Worm (Caenorhabditis elegans) whole organism, early embryonic: ENCODE data around the gene R02E4.3.

Source experiments
- B0310.2 ChIP-seq: sonication (generic microtip); optimal IDR thresholded peaks from 2 replicates; lab custom pipeline; 2016; ENCODE audit warnings: mild to moderate bottlenecking, missing genetic modification characterization, missing compliant biosample characterization
- F13C5.2 ChIP-seq: sonication (generic microtip); optimal IDR thresholded peaks from 2 replicates; lab custom pipeline; 2017; ENCODE audit warnings: mild to moderate bottlenecking, missing genetic modification characterization, inconsistent platforms, missing compliant biosample characterization
- aly-1 ChIP-seq: sonication (generic microtip); optimal IDR thresholded peaks from 2 replicates; lab custom pipeline; 2016; ENCODE audit warnings: missing genetic modification characterization, missing compliant biosample characterization
- ama-1 ChIP-seq: fragments of 150-350 bp; optimal IDR thresholded peaks from 2 replicates; lab custom pipeline; 2014
- ceh-13 ChIP-seq: fragments of 200-800 bp; sonication (Bioruptor generic); optimal IDR thresholded peaks from 2 replicates; lab custom pipeline; 2018; ENCODE audit warnings: mild to moderate bottlenecking, missing genetic modification characterization, missing compliant biosample characterization
- ceh-36 ChIP-seq: sonication (generic microtip); optimal IDR thresholded peaks from 2 replicates; lab custom pipeline; 2016; ENCODE audit warnings: missing genetic modification characterization, inconsistent platforms, missing compliant biosample characterization
- ets-7 ChIP-seq: sonication (generic microtip); optimal IDR thresholded peaks from 2 replicates; lab custom pipeline; 2016; ENCODE audit warnings: missing genotype, missing genetic modification characterization, missing compliant biosample characterization
- flt-1 ChIP-seq: fragments of 200-800 bp; sonication (Bioruptor generic); IDR thresholded peaks from 2 replicates; pipeline ENCODE4 v1.3.6; 2022; ENCODE audit warnings: missing genetic modification characterization, missing compliant biosample characterization
- hmbx-1 ChIP-seq: sonication (generic microtip); optimal IDR thresholded peaks from 2 replicates; lab custom pipeline; 2016; ENCODE audit warnings: mild to moderate bottlenecking, missing genetic modification characterization, missing compliant biosample characterization
- hmg-4 ChIP-seq: fragments of 200-800 bp; sonication (Bioruptor generic); optimal IDR thresholded peaks from 2 replicates; lab custom pipeline; 2018; ENCODE audit warnings: mild to moderate bottlenecking, missing genetic modification characterization, missing compliant biosample characterization
- hnd-1 ChIP-seq: sonication (generic microtip); optimal IDR thresholded peaks from 2 replicates; lab custom pipeline; 2016; ENCODE audit warnings: missing genetic modification characterization, missing compliant biosample characterization
- pes-1 ChIP-seq: fragments of 200-800 bp; sonication (Bioruptor generic); IDR thresholded peaks from 2 replicates; pipeline ENCODE4 v1.3.6; 2022; ENCODE audit warnings: missing genetic modification reagents, missing genetic modification characterization, missing compliant biosample characterization
- scrt-1 ChIP-seq: fragments of 200-800 bp; sonication (Bioruptor generic); IDR thresholded peaks from 2 replicates; pipeline ENCODE4 v1.3.6; 2022; ENCODE audit warnings: missing genetic modification characterization, missing compliant biosample characterization
- sea-1 ChIP-seq: fragments of 200-800 bp; sonication (Bioruptor generic); conservative IDR thresholded peaks from 2 replicates; pipeline ENCODE4 v1.3.6; 2022; ENCODE audit warnings: missing genetic modification characterization, missing compliant biosample characterization
- tbx-11 ChIP-seq: fragments of 200-800 bp; sonication (Bioruptor generic); IDR thresholded peaks from 2 replicates; pipeline ENCODE4 v1.3.6; 2022; ENCODE audit warnings: missing genetic modification characterization, missing compliant biosample characterization
- tbx-37 ChIP-seq: fragments of 200-800 bp; sonication (Bioruptor generic); conservative IDR thresholded peaks from 2 replicates; pipeline ENCODE4 v1.3.6; 2022; ENCODE audit warnings: missing genetic modification reagents, missing genetic modification characterization, missing compliant biosample characterization
- tra-4 ChIP-seq: sonication (generic microtip); optimal IDR thresholded peaks from 2 replicates; lab custom pipeline; 2017; ENCODE audit warnings: missing genetic modification characterization, missing compliant biosample characterization

Gene R02E4.3

ce11 chrX:4102075-4102598, at the start of gene R02E4.3:
TSS of gene R02E4.3 (minus strand) at chrX:4102125.
- TF ChIP-seq hnd-1 (tag; lab: Kevin White, UChicago) (no peak), sea-1 (GFP tag; lab: Robert Waterston, UW) (no peak), tra-4 (tag; lab: Kevin White, UChicago) (no peak), hmbx-1 (tag; lab: Kevin White, UChicago) (no peak), scrt-1 (GFP tag; lab: Robert Waterston, UW) (no peak), tbx-37 (GFP tag; lab: Robert Waterston, UW) (no peak), ceh-13 (GFP tag; lab: Kevin White, UChicago) (no peak), ets-7 (tag; lab: Kevin White, UChicago) (no peak), flt-1 (no peak), ceh-36 (no peak), hmg-4 (GFP tag; lab: Kevin White, UChicago) (no peak), ama-1 (lab: Kevin White, UChicago) (no peak), B0310.2 (tag; lab: Kevin White, UChicago) (no peak), aly-1 (tag; lab: Kevin White, UChicago) (no peak), tbx-11 (GFP tag; lab: Robert Waterston, UW) (no peak), pes-1 (GFP tag; lab: Robert Waterston, UW) (no peak), F13C5.2 (no peak)

ce11 chrX:4151206-4151605, 49.3 kb upstream of the R02E4.3 start:
- no peak for TF ChIP-seq F13C5.2
- no peak for TF ChIP-seq ceh-36
- TF ChIP-seq pes-1 (GFP tag; lab: Robert Waterston, UW): no peak

- no peak for TF ChIP-seq pes-1 (GFP tag; lab: Robert Waterston, UW)
- TF ChIP-seq hnd-1 (tag; lab: Kevin White, UChicago): no peak
- no peak for TF ChIP-seq aly-1 (tag; lab: Kevin White, UChicago)
- TF ChIP-seq tbx-37 (GFP tag; lab: Robert Waterston, UW): no peak
- TF ChIP-seq scrt-1 (GFP tag; lab: Robert Waterston, UW): no peak
- TF ChIP-seq hmbx-1 (tag; lab: Kevin White, UChicago): no peak
- TF ChIP-seq hmg-4 (GFP tag; lab: Kevin White, UChicago): no peak
- no peak for TF ChIP-seq flt-1
- TF ChIP-seq sea-1 (GFP tag; lab: Robert Waterston, UW): no peak
- TF ChIP-seq ama-1 (lab: Kevin White, UChicago): no peak
- TF ChIP-seq tra-4 (tag; lab: Kevin White, UChicago): no peak
- TF ChIP-seq ceh-13 (GFP tag; lab: Kevin White, UChicago): no peak
- no peak for TF ChIP-seq F13C5.2
- no peak for TF ChIP-seq B0310.2 (tag; lab: Kevin White, UChicago)
- TF ChIP-seq tbx-11 (GFP tag; lab: Robert Waterston, UW): no peak
- TF ChIP-seq ceh-36: no peak
These were observed 46.6 kb upstream of the R02E4.3 start for ce11 chrX:4148449-4149031.

- TF ChIP-seq tra-4 (tag; lab: Kevin White, UChicago) (no peak), hmbx-1 (tag; lab: Kevin White, UChicago) (no peak), ama-1 (lab: Kevin White, UChicago) (no peak), B0310.2 (tag; lab: Kevin White, UChicago) (no peak), tbx-37 (GFP tag; lab: Robert Waterston, UW) (no peak), F13C5.2 (no peak), scrt-1 (GFP tag; lab: Robert Waterston, UW) (no peak), hmg-4 (GFP tag; lab: Kevin White, UChicago) (no peak), ceh-13 (GFP tag; lab: Kevin White, UChicago) (no peak), aly-1 (tag; lab: Kevin White, UChicago) (no peak), ets-7 (tag; lab: Kevin White, UChicago) (no peak), ceh-36 (no peak), flt-1 (no peak), tbx-11 (GFP tag; lab: Robert Waterston, UW) (no peak), hnd-1 (tag; lab: Kevin White, UChicago) (no peak), sea-1 (GFP tag; lab: Robert Waterston, UW) (no peak), pes-1 (GFP tag; lab: Robert Waterston, UW) (no peak)
These were observed 45.9 kb upstream of the R02E4.3 start for ce11 chrX:4147600-4148448.

- no peak for TF ChIP-seq ceh-36
- TF ChIP-seq aly-1 (tag; lab: Kevin White, UChicago): no peak
- no peak for TF ChIP-seq pes-1 (GFP tag; lab: Robert Waterston, UW)
- TF ChIP-seq B0310.2 (tag; lab: Kevin White, UChicago): no peak
- no peak for TF ChIP-seq ets-7 (tag; lab: Kevin White, UChicago)
- no peak for TF ChIP-seq hnd-1 (tag; lab: Kevin White, UChicago)
- no peak for TF ChIP-seq ceh-13 (GFP tag; lab: Kevin White, UChicago)
- TF ChIP-seq hmbx-1 (tag; lab: Kevin White, UChicago): no peak
- TF ChIP-seq tra-4 (tag; lab: Kevin White, UChicago): no peak
These were observed 45.0 kb upstream of the R02E4.3 start for ce11 chrX:4146798-4147543.

ce11 chrX:4146046-4146445, 44.1 kb upstream of the R02E4.3 start:
- TF ChIP-seq hnd-1 (tag; lab: Kevin White, UChicago): no peak
